Fruit fly (Drosophila melanogaster) whole organism, embryonic: Measurements from ENCODE around the gene tws.

Experiments
- Atf6 ChIP-seq: fragments of 200-800 bp; sonication (Bioruptor generic); IDR thresholded peaks from 2 replicates; pipeline ENCODE4 v1.3.6; 2022; ENCODE audit warnings: missing biosample characterization, missing genetic modification characterization
- Blimp-1 ChIP-seq: fragments of 200-800 bp; sonication (Bioruptor generic); optimal IDR thresholded peaks from 3 replicates; lab custom pipeline; 2018; ENCODE audit warnings: missing biosample characterization, missing genetic modification characterization, mild to moderate bottlenecking, moderate library complexity, missing genetic modification reagents
- CG10274 ChIP-seq: fragments of 200-800 bp; sonication (Bioruptor generic); optimal IDR thresholded peaks from 3 replicates; lab custom pipeline; 2017; ENCODE audit warnings: missing biosample characterization, mild to moderate bottlenecking, missing genetic modification characterization
- CG11398 ChIP-seq: fragments of 200-800 bp; sonication (Bioruptor generic); optimal IDR thresholded peaks from 2 replicates; lab custom pipeline; 2016; ENCODE audit warnings: missing biosample characterization, missing genetic modification characterization
- CG12155 ChIP-seq: fragments of 200-800 bp; sonication (Bioruptor generic); optimal IDR thresholded peaks from 3 replicates; lab custom pipeline; 2016; ENCODE audit warnings: missing biosample characterization, missing genetic modification characterization
- CG13287 ChIP-seq: fragments of 200-800 bp; sonication (Bioruptor generic); IDR thresholded peaks from 2 replicates; pipeline ENCODE4 v1.3.6; 2022; ENCODE audit warnings: missing biosample characterization, missing genetic modification characterization; ENCODE audit not compliant: partially characterized antibody
- CG1647 ChIP-seq: fragments of 200-800 bp; sonication (Bioruptor generic); optimal IDR thresholded peaks from 3 replicates; lab custom pipeline; 2016; ENCODE audit warnings: missing biosample characterization, missing genetic modification characterization
- CG2678 ChIP-seq: fragments of 200-800 bp; sonication (Bioruptor generic); optimal IDR thresholded peaks from 3 replicates; lab custom pipeline; 2019; ENCODE audit warnings: missing biosample characterization, mild to moderate bottlenecking, missing genetic modification characterization, moderate library complexity
- CG2875 ChIP-seq: fragments of 200-800 bp; sonication (Bioruptor generic); optimal IDR thresholded peaks from 2 replicates; lab custom pipeline; 2017; ENCODE audit warnings: missing biosample characterization, mild to moderate bottlenecking, missing genetic modification characterization, missing genetic modification reagents
- CG34376 ChIP-seq: fragments of 200-800 bp; sonication (Bioruptor generic); optimal IDR thresholded peaks from 2 replicates; lab custom pipeline; 2018; ENCODE audit warnings: missing biosample characterization, mild to moderate bottlenecking, missing genetic modification characterization
- CG3995 ChIP-seq: fragments of 200-800 bp; sonication (Bioruptor generic); optimal IDR thresholded peaks from 3 replicates; lab custom pipeline; 2016; ENCODE audit warnings: missing biosample characterization, missing genetic modification characterization
- CG4820 ChIP-seq: fragments of 200-800 bp; sonication (Bioruptor generic); optimal IDR thresholded peaks from 3 replicates; lab custom pipeline; 2016; ENCODE audit warnings: missing biosample characterization, missing genetic modification characterization
- CG6813 ChIP-seq: fragments of 200-800 bp; sonication (Bioruptor generic); optimal IDR thresholded peaks from 2 replicates; lab custom pipeline; 2017; ENCODE audit warnings: missing biosample characterization, missing genetic modification characterization, mild to moderate bottlenecking, moderate library complexity, missing genetic modification reagents
- CG7987 ChIP-seq: fragments of 200-800 bp; sonication (Bioruptor generic); optimal IDR thresholded peaks from 2 replicates; lab custom pipeline; 2018; ENCODE audit warnings: missing biosample characterization, mild to moderate bottlenecking, missing genetic modification characterization, moderate library complexity
- CrebB ChIP-seq: fragments of 200-800 bp; sonication (Bioruptor generic); optimal IDR thresholded peaks from 3 replicates; lab custom pipeline; 2018; ENCODE audit warnings: missing biosample characterization, mild to moderate bottlenecking, missing genetic modification characterization
- Dad ChIP-seq: fragments of 200-800 bp; sonication (Bioruptor generic); optimal IDR thresholded peaks from 3 replicates; lab custom pipeline; 2016; ENCODE audit warnings: missing biosample characterization, missing genetic modification characterization
- Drgx ChIP-seq: fragments of 200-800 bp; sonication (Bioruptor generic); IDR thresholded peaks from 2 replicates; pipeline ENCODE4 v1.3.6; 2022; ENCODE audit warnings: missing biosample characterization, missing genetic modification characterization
- HmgD ChIP-seq: fragments of 200-800 bp; sonication (Bioruptor generic); optimal IDR thresholded peaks from 3 replicates; lab custom pipeline; 2016; ENCODE audit warnings: missing biosample characterization, missing genetic modification characterization
- Hmr ChIP-seq: fragments of 200-800 bp; sonication (Bioruptor generic); optimal IDR thresholded peaks from 3 replicates; lab custom pipeline; 2017; ENCODE audit warnings: mild to moderate bottlenecking, missing biosample characterization, missing genetic modification reagents, missing genetic modification characterization
- Hr3 ChIP-seq: fragments of 200-800 bp; sonication (Bioruptor generic); optimal IDR thresholded peaks from 3 replicates; lab custom pipeline; 2016; ENCODE audit warnings: missing biosample characterization, missing genetic modification characterization
- Hr78 ChIP-seq, 2 experiments: fragments of 200-800 bp in 1 of 2; fragments of >200 bp in 1 of 2; sonication (Bioruptor generic) in 1 of 2; optimal IDR thresholded peaks; 2 replicates each; lab custom pipeline; 2017 to 2019; ENCODE audit warnings: missing biosample characterization in 2 of 2, missing genetic modification characterization in 2 of 2, mild to moderate bottlenecking in 1 of 2, moderate library complexity in 1 of 2
- Mrtf ChIP-seq: fragments of 200-800 bp; sonication (Bioruptor generic); IDR thresholded peaks from 3 replicates; pipeline ENCODE4 v1.3.6; 2022; ENCODE audit warnings: missing biosample characterization, missing genetic modification characterization
- Oaz ChIP-seq: fragments of 200-800 bp; sonication (Bioruptor generic); IDR thresholded peaks from 2 replicates; pipeline ENCODE4 v1.3.6; 2022; ENCODE audit warnings: missing biosample characterization, missing genetic modification characterization
- Rx ChIP-seq: fragments of 200-800 bp; sonication (Bioruptor generic); IDR thresholded peaks from 2 replicates; pipeline ENCODE4 v1.3.6; 2022; ENCODE audit warnings: missing biosample characterization, missing genetic modification characterization
- TFAM ChIP-seq: fragments of 200-800 bp; sonication (Bioruptor generic); optimal IDR thresholded peaks from 2 replicates; lab custom pipeline; 2017; ENCODE audit warnings: missing biosample characterization, missing genetic modification characterization, inconsistent platforms
- Taf1 ChIP-seq: fragments of 200-800 bp; sonication (Bioruptor generic); IDR thresholded peaks from 2 replicates; pipeline ENCODE4 v1.3.6; 2022; ENCODE audit warnings: missing biosample characterization, missing genetic modification characterization
- Xbp1 ChIP-seq: fragments of 200-800 bp; sonication (Bioruptor generic); optimal IDR thresholded peaks from 3 replicates; lab custom pipeline; 2016; ENCODE audit warnings: missing biosample characterization, mild to moderate bottlenecking, missing genetic modification characterization
- abd-A ChIP-seq: fragments of 200-800 bp; sonication (Bioruptor generic); optimal IDR thresholded peaks from 3 replicates; lab custom pipeline; 2019; ENCODE audit warnings: missing biosample characterization, mild to moderate bottlenecking, missing genetic modification characterization, moderate library complexity
- bigmax ChIP-seq: fragments of 200-800 bp; sonication (Bioruptor generic); optimal IDR thresholded peaks from 2 replicates; lab custom pipeline; 2018; ENCODE audit warnings: missing biosample characterization, mild to moderate bottlenecking, missing genetic modification characterization
- cato ChIP-seq: fragments of 200-800 bp; sonication (Bioruptor generic); optimal IDR thresholded peaks from 2 replicates; lab custom pipeline; 2016; ENCODE audit warnings: missing biosample characterization, missing genetic modification characterization, borderline replicate concordance
- da ChIP-seq: fragments of 200-800 bp; sonication (Bioruptor generic); optimal IDR thresholded peaks from 2 replicates; lab custom pipeline; 2016; ENCODE audit warnings: missing biosample characterization, missing genetic modification characterization
- eyg ChIP-seq: fragments of 200-800 bp; sonication (Bioruptor generic); optimal IDR thresholded peaks from 3 replicates; lab custom pipeline; 2016; ENCODE audit warnings: missing biosample characterization, missing genetic modification characterization
- fd3F ChIP-seq: fragments of 200-800 bp; sonication (Bioruptor generic); optimal IDR thresholded peaks from 2 replicates; lab custom pipeline; 2018; ENCODE audit warnings: missing biosample characterization, mild to moderate bottlenecking, missing genetic modification characterization, moderate library complexity
- fd64A ChIP-seq: fragments of 200-800 bp; sonication (Bioruptor generic); optimal IDR thresholded peaks from 3 replicates; lab custom pipeline; 2018; ENCODE audit warnings: missing biosample characterization, mild to moderate bottlenecking, missing genetic modification characterization
- fu2 ChIP-seq: fragments of 200-800 bp; sonication (Bioruptor generic); optimal IDR thresholded peaks from 2 replicates; lab custom pipeline; 2016; ENCODE audit warnings: missing biosample characterization, missing genetic modification characterization
- gce ChIP-seq: fragments of 200-800 bp; sonication (Bioruptor generic); IDR thresholded peaks from 3 replicates; pipeline ENCODE4 v1.3.6; 2022; ENCODE audit warnings: missing biosample characterization, missing genetic modification characterization
- gt ChIP-seq: fragments of 200-800 bp; sonication (Bioruptor generic); IDR thresholded peaks from 2 replicates; pipeline ENCODE4 v1.3.6; 2022; ENCODE audit warnings: missing biosample characterization, missing genetic modification characterization
- hkb ChIP-seq, 2 experiments: fragments of 200-800 bp in 1 of 2; fragments of >200 bp in 1 of 2; sonication (Bioruptor generic) in 1 of 2; IDR thresholded peaks in 1 of 2; optimal IDR thresholded peaks in 1 of 2; 2 replicates each; pipeline versions ENCODE4 v1.3.6 to Lab custom; 2017 to 2022; ENCODE audit warnings: missing biosample characterization in 1 of 2, missing genetic modification characterization in 1 of 2
- klu ChIP-seq: fragments of 200-800 bp; sonication (Bioruptor generic); IDR thresholded peaks from 2 replicates; pipeline ENCODE4 v1.3.6; 2022; ENCODE audit warnings: missing biosample characterization, missing genetic modification characterization
- mam ChIP-seq: fragments of 200-800 bp; sonication (Bioruptor generic); optimal IDR thresholded peaks from 3 replicates; lab custom pipeline; 2016; ENCODE audit warnings: missing biosample characterization, missing genetic modification characterization
- org-1 ChIP-seq: fragments of 200-800 bp; sonication (Bioruptor generic); optimal IDR thresholded peaks from 2 replicates; lab custom pipeline; 2017; ENCODE audit warnings: missing biosample characterization, missing genetic modification characterization
- otp ChIP-seq: fragments of 200-800 bp; sonication (Bioruptor generic); IDR thresholded peaks from 3 replicates; pipeline ENCODE4, ENCODE4 v1.3.6; 2022; ENCODE audit warnings: missing biosample characterization, missing genetic modification characterization
- psq ChIP-seq: fragments of 200-800 bp; sonication (Bioruptor generic); optimal IDR thresholded peaks from 2 replicates; lab custom pipeline; 2017; ENCODE audit warnings: missing biosample characterization, missing genetic modification characterization
- row ChIP-seq: fragments of 200-800 bp; sonication (Bioruptor generic); IDR thresholded peaks from 3 replicates; pipeline ENCODE4 v1.3.6; 2022; ENCODE audit warnings: missing biosample characterization, missing genetic modification characterization
- sc ChIP-seq, 3 experiments: fragments of >200 bp in 2 of 3; fragments of 200-800 bp in 1 of 3; sonication (Bioruptor generic) in 1 of 3; optimal IDR thresholded peaks; 2 replicates in 2 of 3; 3 replicates in 1 of 3; lab custom pipeline; 2017; ENCODE audit warnings: mild to moderate bottlenecking in 1 of 3, missing biosample characterization in 1 of 3, missing genetic modification characterization in 1 of 3, missing genetic modification reagents in 1 of 3
- sens ChIP-seq: fragments of 200-800 bp; sonication (Bioruptor generic); peaks from one replicate; lab custom pipeline; 2016; ENCODE audit warnings: missing biosample characterization, missing genetic modification characterization
- seq ChIP-seq: fragments of 200-800 bp; sonication (Bioruptor generic); IDR thresholded peaks from 2 replicates; pipeline ENCODE4 v1.3.6; 2022; ENCODE audit warnings: missing biosample characterization, missing genetic modification characterization
- tio ChIP-seq: fragments of 200-800 bp; sonication (Bioruptor generic); optimal IDR thresholded peaks from 2 replicates; lab custom pipeline; 2017; ENCODE audit warnings: missing biosample characterization, missing genetic modification characterization, inconsistent platforms
- z ChIP-seq: fragments of 200-800 bp; sonication (Bioruptor generic); IDR thresholded peaks from 3 replicates; pipeline ENCODE4 v1.3.6; 2022; ENCODE audit warnings: missing biosample characterization, missing genetic modification characterization
- zfh2 ChIP-seq: fragments of 200-800 bp; sonication (Bioruptor generic); optimal IDR thresholded peaks from 2 replicates; lab custom pipeline; 2016; ENCODE audit warnings: missing biosample characterization, missing genetic modification characterization

Gene tws

DNA sequence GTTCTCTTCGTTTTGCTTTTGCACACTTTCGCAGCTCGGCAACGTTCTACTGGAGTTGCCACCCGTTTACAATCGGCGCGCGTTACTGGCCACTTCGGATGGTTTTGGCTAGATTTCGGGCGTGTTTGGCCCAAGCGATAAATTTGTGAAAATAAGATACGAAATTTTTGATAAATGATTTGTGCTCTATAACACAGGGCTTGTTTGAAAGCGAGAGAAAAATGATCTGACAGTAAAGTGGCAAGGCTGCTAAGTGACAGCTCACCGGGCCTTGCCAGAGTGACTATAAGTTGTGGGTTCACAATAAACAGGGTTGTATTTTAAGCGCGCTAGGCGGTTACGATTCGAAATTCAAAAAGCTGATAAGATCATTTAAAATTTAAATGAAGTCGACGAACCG is 29.6 kb downstream of the tws start, which contains the start of gene Fmr1 (continued):
- TF ChIP-seq z (GFP tag; lab: Robert Waterston, UW) (no peak), CG34376 (GFP tag; lab: Kevin White, UChicago) (no peak), otp (GFP tag; lab: Robert Waterston, UW) (no peak), CG2678 (tag; lab: Kevin White, UChicago) (peak; percentile 32), Hr3 (GFP tag; lab: Kevin White, UChicago) (peak; percentile 16), gt (GFP tag; lab: Robert Waterston, UW) (no peak), Blimp-1 (GFP tag; lab: Kevin White, UChicago) (no peak), zfh2 (GFP tag; lab: Kevin White, UChicago) (peak; percentile 59), da (GFP tag; lab: Kevin White, UChicago) (peak; percentile 45), CG10274 (GFP tag; lab: Kevin White, UChicago) (no peak), psq (GFP tag; lab: Kevin White, UChicago) (peak; percentile 97), CG11398 (GFP tag; lab: Kevin White, UChicago) (peak; percentile 5), row (GFP tag; lab: Robert Waterston, UW) (peak; percentile 70), CG1647 (GFP tag; lab: Kevin White, UChicago) (peak; percentile 53), CG12155 (peak; percentile 46), fu2 (GFP tag; lab: Kevin White, UChicago) (peak; percentile 46), Drgx (no peak), sc (optimal IDR thresholded peaks at IDR 0.05; lab: Kevin White, UChicago) (no peak), sc (GFP tag; optimal IDR thresholded peaks at IDR 0.05; lab: Kevin White, UChicago) (no peak), Dad (GFP tag; lab: Kevin White, UChicago) (peak; percentile 73), Xbp1 (GFP tag; lab: Kevin White, UChicago) (peak; percentile 63), gce (no peak), cato (GFP tag; lab: Kevin White, UChicago) (no peak), Atf6 (GFP tag; lab: Robert Waterston, UW) (peak; percentile 40; the same call in 1 of the 2 replicates), abd-A (no peak), sens (GFP tag; lab: Kevin White, UChicago) (peak; percentile 83), CG7987 (GFP tag; lab: Kevin White, UChicago) (peak; percentile 52), hkb (optimal IDR thresholded peaks at IDR 0.05; lab: Kevin White, UChicago) (peak; percentile 90), hkb (GFP tag; IDR thresholded peaks at IDR 0.05; lab: Robert Waterston, UW) (peak; percentile 26; the same call in 1 of the 2 replicates), Oaz (GFP tag; lab: Robert Waterston, UW) (no peak), CG13287 (no peak; the same call in 1 of the 2 replicates), klu (0 out of 2 replicates have a peak, but pooled peaks have one; percentile 28), TFAM (no peak), Mrtf (GFP tag; lab: Robert Waterston, UW) (no peak), CG6813 (GFP tag; lab: Kevin White, UChicago) (no peak), eyg (no peak), CG3995 (GFP tag; lab: Kevin White, UChicago) (peak; percentile 41), CrebB (no peak), Rx (GFP tag; lab: Robert Waterston, UW) (no peak), org-1 (GFP tag; lab: Kevin White, UChicago) (no peak), Hr78 (GFP tag; optimal IDR thresholded peaks at IDR 0.05; lab: Kevin White, UChicago) (no peak), CG4820 (GFP tag; lab: Kevin White, UChicago) (peak; percentile 25), Taf1 (GFP tag; lab: Robert Waterston, UW) (no peak), mam (GFP tag; lab: Kevin White, UChicago) (peak; percentile 68), CG2875 (no peak), tio (peak; percentile 22), Hmr (no peak), fd64A (GFP tag; lab: Kevin White, UChicago) (no peak), HmgD (GFP tag; lab: Kevin White, UChicago) (peak; percentile 54), bigmax (GFP tag; lab: Kevin White, UChicago) (peak; percentile 11), seq (GFP tag; lab: Robert Waterston, UW) (no peak), fd3F (peak; percentile 49)
